Fruit fly (Drosophila melanogaster): ENCODE measurements around the gene CG14102.
A peak's percentile ranks its signal among the peaks of the same experiment; 100 is the strongest.

The CG14102 gene

dm6 chr3L:19834143-19834794, 33.2 kb upstream of the CG14102 start, which contains the start of the genes trc and CG32221:
Gene trc (minus strand): TSS chr3L:19834304.
Gene CG32221 (plus strand): TSS chr3L:19834670.
- TF ChIP-seq dsf (GFP tag; optimal IDR thresholded peaks at IDR 0.05; ENCODE audit: borderline replicate concordance) (no peak), Hr78 (GFP tag; optimal IDR thresholded peaks at IDR 0.05) (no peak), pan (optimal IDR thresholded peaks at IDR 0.05) (no peak), Rel (GFP tag; optimal IDR thresholded peaks at IDR 0.05) (no peak), Rel (tag; optimal IDR thresholded peaks at IDR 0.05) (peak; percentile 9), dmrt93B (GFP tag; optimal IDR thresholded peaks at IDR 0.05) (no peak), ey (GFP tag; optimal IDR thresholded peaks at IDR 0.05) (no peak), h (GFP tag; optimal IDR thresholded peaks at IDR 0.05) (no peak), Dfd (GFP tag; optimal IDR thresholded peaks at IDR 0.05) (no peak), CG9705 (GFP tag; optimal IDR thresholded peaks at IDR 0.05) (peak; percentile 66), HLH106 (tag; optimal IDR thresholded peaks at IDR 0.05) (no peak), Hnf4 (GFP tag; optimal IDR thresholded peaks at IDR 0.05) (no peak), OdsH (GFP tag; optimal IDR thresholded peaks at IDR 0.05) (peak; percentile 9), fru (GFP tag; optimal IDR thresholded peaks at IDR 0.05) (no peak), foxo (GFP tag; optimal IDR thresholded peaks at IDR 0.05) (no peak), tai (GFP tag; optimal IDR thresholded peaks at IDR 0.05) (no peak), Jra (GFP tag; optimal IDR thresholded peaks at IDR 0.05) (no peak), psq (GFP tag; optimal IDR thresholded peaks at IDR 0.05) (peak; percentile 6), brk (GFP tag; optimal IDR thresholded peaks at IDR 0.05) (no peak), jim (GFP tag; optimal IDR thresholded peaks at IDR 0.05) (no peak), br (GFP tag; optimal IDR thresholded peaks at IDR 0.05) (no peak), GATAd (GFP tag; optimal IDR thresholded peaks at IDR 0.05) (no peak), sage (GFP tag; optimal IDR thresholded peaks at IDR 0.05) (no peak), rgr (GFP tag; optimal IDR thresholded peaks at IDR 0.05) (no peak), dl (GFP tag; optimal IDR thresholded peaks at IDR 0.05; ENCODE audit: insufficient read depth in 1 of 2, partially characterized antibody in 2 of 2) (no peak), CG32264 (GFP tag; optimal IDR thresholded peaks at IDR 0.05) (no peak), Abd-B (GFP tag; optimal IDR thresholded peaks at IDR 0.05) (no peak), woc (GFP tag; optimal IDR thresholded peaks at IDR 0.05) (no peak), CrebA (GFP tag; optimal IDR thresholded peaks at IDR 0.05; ENCODE audit: borderline replicate concordance) (no peak), Mio (GFP tag; optimal IDR thresholded peaks at IDR 0.05) (no peak), N (GFP tag; optimal IDR thresholded peaks at IDR 0.05) (no peak), lola (GFP tag; optimal IDR thresholded peaks at IDR 0.05) (no peak), Myc (optimal IDR thresholded peaks at IDR 0.05) (peak; percentile 95), Hr83 (GFP tag; optimal IDR thresholded peaks at IDR 0.05; ENCODE audit: poor library complexity, severe bottlenecking) (peak; percentile 74), Vsx2 (GFP tag; optimal IDR thresholded peaks at IDR 0.05; ENCODE audit: partially characterized antibody) (no peak), sv (GFP tag; optimal IDR thresholded peaks at IDR 0.05) (no peak), Dif (GFP tag; optimal IDR thresholded peaks at IDR 0.05; ENCODE audit: partially characterized antibody) (no peak), usp (GFP tag; optimal IDR thresholded peaks at IDR 0.05) (no peak), Sp1 (GFP tag; optimal IDR thresholded peaks at IDR 0.05) (peak; percentile 70)

DNA sequence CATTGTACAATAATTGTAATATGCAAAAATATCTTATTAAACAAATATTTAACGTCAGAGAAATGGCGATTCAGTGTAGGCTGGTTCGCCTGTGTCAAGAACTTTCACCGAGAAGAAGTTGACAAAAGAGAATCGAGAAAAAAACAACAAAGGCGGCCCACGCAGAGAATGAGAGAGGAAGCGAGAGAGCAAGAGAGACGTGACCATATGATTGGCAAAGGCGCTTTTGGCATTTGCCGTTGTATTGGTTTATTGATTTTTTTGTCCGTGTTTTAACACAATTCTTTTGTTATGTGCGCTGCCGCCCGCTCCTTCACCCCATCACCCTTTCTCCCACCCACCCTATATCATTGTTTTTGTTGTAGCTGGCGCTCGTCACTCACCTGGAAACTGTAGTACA, 32.1 kb upstream of the CG14102 start:
- no peak for TF ChIP-seq Dfd (GFP tag; optimal IDR thresholded peaks at IDR 0.05)
- no peak for TF ChIP-seq Jra (GFP tag; optimal IDR thresholded peaks at IDR 0.05)
- TF ChIP-seq psq (GFP tag; optimal IDR thresholded peaks at IDR 0.05), result peak; percentile 88
- no peak for TF ChIP-seq Hr78 (GFP tag; optimal IDR thresholded peaks at IDR 0.05)
- TF ChIP-seq dl (GFP tag; optimal IDR thresholded peaks at IDR 0.05; ENCODE audit: insufficient read depth in 1 of 2, partially characterized antibody in 2 of 2), result peak in 1 of 2 experiments; percentile 48
- peak; percentile 12 for TF ChIP-seq h (GFP tag; optimal IDR thresholded peaks at IDR 0.05)
- no peak for TF ChIP-seq Rel (GFP tag; optimal IDR thresholded peaks at IDR 0.05)
- peak; percentile 17 for TF ChIP-seq Rel (tag; optimal IDR thresholded peaks at IDR 0.05)
- TF ChIP-seq Dif (GFP tag; optimal IDR thresholded peaks at IDR 0.05; ENCODE audit: partially characterized antibody), result peak; percentile 67
- no peak for TF ChIP-seq br (GFP tag; optimal IDR thresholded peaks at IDR 0.05)
- no peak for TF ChIP-seq pan (optimal IDR thresholded peaks at IDR 0.05)
- TF ChIP-seq OdsH (GFP tag; optimal IDR thresholded peaks at IDR 0.05), result peak; percentile 26
- no peak for TF ChIP-seq usp (GFP tag; optimal IDR thresholded peaks at IDR 0.05)
- TF ChIP-seq sage (GFP tag; optimal IDR thresholded peaks at IDR 0.05), result no peak
